Fruit fly (Drosophila melanogaster) whole organism: ENCODE data around the gene Doc1.

ENCODE experiments used
- CG8478 ChIP-seq: fragments of >200 bp; optimal IDR thresholded peaks from 2 replicates; lab custom pipeline; 2018; ENCODE audit warnings: inconsistent platforms
- pan ChIP-seq: fragments of >200 bp; optimal IDR thresholded peaks from 2 replicates; lab custom pipeline; 2017
- psq ChIP-seq: fragments of >200 bp; optimal IDR thresholded peaks from 2 replicates; lab custom pipeline; 2017
- usp ChIP-seq: fragments of >200 bp; optimal IDR thresholded peaks from 2 replicates; lab custom pipeline; 2017; ENCODE audit warnings: missing biosample characterization, missing genetic modification characterization, mixed read lengths

dm6 chr3L:9062816-9063215 is 21.6 kb downstream of the Doc1 start:
- TF ChIP-seq psq (lab: Kevin White, UChicago) (no peak), pan (lab: Kevin White, UChicago) (no peak), usp (GFP tag; lab: Kevin White, UChicago) (no peak), CG8478 (lab: Kevin White, UChicago) (no peak)
